Worm (Caenorhabditis elegans) whole organism, L3 larva: ENCODE measurements around the gene K02E7.10.

Experiments
- ceh-16 ChIP-seq: sonication (generic microtip); optimal IDR thresholded peaks from 2 replicates; lab custom pipeline; 2017; ENCODE audit warnings: missing biosample characterization, missing genetic modification characterization
- elt-2 ChIP-seq: sonication (generic microtip); optimal IDR thresholded peaks from 2 replicates; lab custom pipeline; 2016; ENCODE audit warnings: missing genetic modification reagents, mild to moderate bottlenecking, missing genetic modification characterization, missing compliant biosample characterization
- fkh-10 ChIP-seq: sonication (generic microtip); optimal IDR thresholded peaks from 2 replicates; lab custom pipeline; 2017; ENCODE audit warnings: missing biosample characterization, missing genetic modification reagents, missing genetic modification characterization
- nfya-1 ChIP-seq: sonication (generic microtip); optimal IDR thresholded peaks from 2 replicates; lab custom pipeline; 2017; ENCODE audit warnings: missing genetic modification characterization, mild to moderate bottlenecking, missing compliant biosample characterization, antibody characterized with exemption, moderate library complexity; ENCODE audit not compliant: insufficient read depth
- nhr-11 ChIP-seq: fragments of 150-350 bp; optimal IDR thresholded peaks from 2 replicates; lab custom pipeline; 2014; ENCODE audit warnings: missing biosample characterization, missing genetic modification characterization
- nhr-76 ChIP-seq: fragments of 150-350 bp; sonication (generic microtip); optimal IDR thresholded peaks from 5 replicates; lab custom pipeline; 2014; ENCODE audit warnings: missing biosample characterization, missing genetic modification characterization
- pqm-1 ChIP-seq: fragments of 150-350 bp; optimal IDR thresholded peaks from 2 replicates; lab custom pipeline; 2017; ENCODE audit warnings: missing biosample characterization, missing genetic modification characterization, inconsistent platforms
- sea-2 ChIP-seq: fragments of 150-350 bp; sonication (generic microtip); optimal IDR thresholded peaks from 4 replicates; lab custom pipeline; 2014; ENCODE audit warnings: missing biosample characterization, missing genetic modification reagents, missing genetic modification characterization
- snpc-4 ChIP-seq: fragments of 150-350 bp; optimal IDR thresholded peaks from 2 replicates; lab custom pipeline; 2014; ENCODE audit warnings: missing biosample characterization, missing genetic modification characterization
- unc-62 ChIP-seq: fragments of 150-350 bp; sonication (generic microtip); optimal IDR thresholded peaks from 4 replicates; lab custom pipeline; 2014; ENCODE audit warnings: missing biosample characterization, missing genetic modification reagents, missing genetic modification characterization

ce11 chrII:1088527-1089230, 21.9 kb upstream of the K02E7.10 start:
- no peak for TF ChIP-seq fkh-10 (GFP tag; lab: Kevin White, UChicago)
- TF ChIP-seq pqm-1 (tag; lab: Kevin White, UChicago): no peak
- no peak for TF ChIP-seq nfya-1 (tag; lab: Kevin White, UChicago)
- TF ChIP-seq unc-62 (GFP tag; lab: Kevin White, UChicago): no peak
- no peak for TF ChIP-seq nhr-11 (tag; lab: Kevin White, UChicago)
- TF ChIP-seq snpc-4 (tag; lab: Kevin White, UChicago): no peak
- no peak for TF ChIP-seq sea-2 (GFP tag; lab: Kevin White, UChicago)
- no peak for TF ChIP-seq ceh-16 (tag; lab: Kevin White, UChicago)
- TF ChIP-seq elt-2 (tag; lab: Kevin White, UChicago): no peak
- TF ChIP-seq nhr-76: no peak
